Worm (Caenorhabditis elegans): ENCODE measurements around the gene let-23.

Gene let-23

ce11 chrII:9185915-9186314 is 11.4 kb upstream of the let-23 start:
- TF ChIP-seq mls-2 (tag; optimal IDR thresholded peaks at IDR 0.05) (no peak), pha-4 (tag; optimal IDR thresholded peaks at IDR 0.05) (peak; percentile 53)

- TF ChIP-seq zip-8 (tag; optimal IDR thresholded peaks at IDR 0.05): no peak
These were observed 8.9 kb upstream of the let-23 start, which contains the start of gene sym-2 for ce11 chrII:9188380-9188779. Gene sym-2, minus strand, starts transcription at chrII:9188480.

- TF ChIP-seq elt-3 (tag; optimal IDR thresholded peaks at IDR 0.05): no peak
- no peak for TF ChIP-seq nhr-28 (tag; optimal IDR thresholded peaks at IDR 0.05)
- no peak for TF ChIP-seq unc-120 (tag; optimal IDR thresholded peaks at IDR 0.05; ENCODE audit: poor library complexity, severe bottlenecking)
- no peak for TF ChIP-seq nhr-237 (tag; optimal IDR thresholded peaks at IDR 0.05)
- TF ChIP-seq sptf-1 (tag; optimal IDR thresholded peaks at IDR 0.05): no peak
- TF ChIP-seq bed-3 (GFP tag; optimal IDR thresholded peaks at IDR 0.05): no peak
- no peak for TF ChIP-seq ceh-39 (tag; optimal IDR thresholded peaks at IDR 0.05)
- no peak for TF ChIP-seq hlh-1 (tag; optimal IDR thresholded peaks at IDR 0.05)
- TF ChIP-seq snpc-4 (tag; optimal IDR thresholded peaks at IDR 0.05): no peak
- TF ChIP-seq nhr-2 (tag; optimal IDR thresholded peaks at IDR 0.05): no peak
- no peak for TF ChIP-seq lin-32 (GFP tag; optimal IDR thresholded peaks at IDR 0.05)
- no peak for TF ChIP-seq ztf-11 (tag; optimal IDR thresholded peaks at IDR 0.05)
- TF ChIP-seq zip-8 (tag; optimal IDR thresholded peaks at IDR 0.05): no peak
- TF ChIP-seq nhr-12 (tag; optimal IDR thresholded peaks at IDR 0.05): no peak
- no peak for TF ChIP-seq drap-1 (GFP tag; optimal IDR thresholded peaks at IDR 0.05)
These were observed 7.7 kb upstream of the let-23 start for ce11 chrII:9189648-9190047.

ce11 chrII:9190513-9191099 is 6.7 kb upstream of the let-23 start:
- TF ChIP-seq drap-1 (GFP tag; optimal IDR thresholded peaks at IDR 0.05): no peak
- no peak for TF ChIP-seq lin-13 (tag; optimal IDR thresholded peaks at IDR 0.05)
- peak; percentile 31 for TF ChIP-seq ham-2 (GFP tag; optimal IDR thresholded peaks at IDR 0.05)
- no peak for TF ChIP-seq pha-4 (tag; optimal IDR thresholded peaks at IDR 0.05)
- no peak for TF ChIP-seq ceh-39 (tag; optimal IDR thresholded peaks at IDR 0.05)
- no peak for TF ChIP-seq nhr-28 (tag; optimal IDR thresholded peaks at IDR 0.05)
- no peak for TF ChIP-seq ztf-11 (tag; optimal IDR thresholded peaks at IDR 0.05)
- TF ChIP-seq mls-2 (tag; optimal IDR thresholded peaks at IDR 0.05): no peak
- TF ChIP-seq ceh-43 (GFP tag; optimal IDR thresholded peaks at IDR 0.05): no peak
- TF ChIP-seq unc-39 (tag; optimal IDR thresholded peaks at IDR 0.05): no peak
- peak; percentile 71 for TF ChIP-seq elt-1 (tag; optimal IDR thresholded peaks at IDR 0.05; ENCODE audit: borderline replicate concordance, insufficient read depth)
- no peak for TF ChIP-seq tbx-8 (GFP tag; optimal IDR thresholded peaks at IDR 0.05)
- no peak for TF ChIP-seq cnd-1 (tag; optimal IDR thresholded peaks at IDR 0.05)

- no peak for TF ChIP-seq hlh-1 (tag; optimal IDR thresholded peaks at IDR 0.05)
- TF ChIP-seq ceh-43 (GFP tag; optimal IDR thresholded peaks at IDR 0.05): no peak
- TF ChIP-seq nhr-28 (tag; optimal IDR thresholded peaks at IDR 0.05): no peak
- TF ChIP-seq tbx-8 (GFP tag; optimal IDR thresholded peaks at IDR 0.05): no peak
- TF ChIP-seq cnd-1 (tag; optimal IDR thresholded peaks at IDR 0.05): no peak
- TF ChIP-seq snpc-4 (tag; optimal IDR thresholded peaks at IDR 0.05): no peak
- no peak for TF ChIP-seq mls-2 (tag; optimal IDR thresholded peaks at IDR 0.05)
These were observed 3.1 kb upstream of the let-23 start, which contains the start of gene twk-4 for ce11 chrII:9194195-9194594. Gene twk-4, minus strand, starts transcription at chrII:9194295.

- TF ChIP-seq bed-3 (GFP tag; optimal IDR thresholded peaks at IDR 0.05) (no peak), tbx-8 (GFP tag; optimal IDR thresholded peaks at IDR 0.05) (no peak), ces-1 (GFP tag; optimal IDR thresholded peaks at IDR 0.05) (no peak), pha-4 (tag; optimal IDR thresholded peaks at IDR 0.05) (no peak), mep-1 (tag; optimal IDR thresholded peaks at IDR 0.05) (no peak), cnd-1 (tag; optimal IDR thresholded peaks at IDR 0.05) (no peak), hlh-1 (tag; optimal IDR thresholded peaks at IDR 0.05) (no peak), M03D4.4 (tag; optimal IDR thresholded peaks at IDR 0.05) (no peak), blmp-1 (tag; optimal IDR thresholded peaks at IDR 0.05) (no peak), nhr-76 (tag; optimal IDR thresholded peaks at IDR 0.05) (no peak), ceh-39 (tag; optimal IDR thresholded peaks at IDR 0.05) (no peak), elt-1 (tag; optimal IDR thresholded peaks at IDR 0.05; ENCODE audit: borderline replicate concordance, insufficient read depth) (no peak)
These were observed 987 bp upstream of the let-23 start for ce11 chrII:9196325-9196724.
